Worm (Caenorhabditis elegans) whole organism, L4 larva: Measurements from ENCODE around the gene nol-10.

Source experiments
- fos-1 ChIP-seq: fragments of 150-350 bp; optimal IDR thresholded peaks from 2 replicates; lab custom pipeline; 2014; ENCODE audit warnings: missing biosample characterization, missing genetic modification characterization
- nhr-28 ChIP-seq: fragments of 150-350 bp; optimal IDR thresholded peaks from 2 replicates; lab custom pipeline; 2014; ENCODE audit warnings: missing biosample characterization, missing genetic modification characterization
- nhr-6 ChIP-seq: fragments of 150-350 bp; optimal IDR thresholded peaks from 2 replicates; lab custom pipeline; 2014; ENCODE audit warnings: missing biosample characterization, missing genetic modification characterization
- nhr-76 ChIP-seq: fragments of 150-350 bp; optimal IDR thresholded peaks from 2 replicates; lab custom pipeline; 2014; ENCODE audit warnings: missing biosample characterization, missing genetic modification characterization

DNA sequence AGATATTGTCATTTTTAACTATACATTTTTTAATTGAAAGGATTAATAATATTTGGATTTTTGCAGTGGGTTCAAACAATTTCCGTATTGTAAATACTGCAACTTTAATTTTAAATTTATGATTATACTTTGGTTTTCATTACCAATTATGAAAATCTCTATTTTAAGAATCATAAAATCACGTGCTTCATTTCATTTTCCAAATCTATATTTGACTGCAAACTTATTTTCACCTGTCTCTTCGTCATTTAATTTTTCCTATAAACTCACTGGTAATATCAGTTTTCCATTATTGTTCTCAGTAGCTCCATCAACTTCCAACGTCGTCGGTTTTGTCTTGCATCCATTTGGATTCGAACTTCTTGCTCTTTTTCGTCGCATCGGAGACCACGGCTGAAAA is 48.0 kb upstream of the nol-10 start, which contains the start of gene R05G6.1:
- TF ChIP-seq fos-1 (tag; lab: Kevin White, UChicago) (no peak), nhr-6 (tag; lab: Kevin White, UChicago) (no peak), nhr-28 (tag; lab: Kevin White, UChicago) (no peak), nhr-76 (tag; lab: Kevin White, UChicago) (no peak)
